Worm (Caenorhabditis elegans) whole organism, midembryonic: ENCODE measurements around the gene srt-44.
"Not testable (repeated sequence)": the region's sequence is repeated elsewhere in the genome, so short reads cannot be mapped to it uniquely, and the experiment has no call there.

Source experiments
- T22C8.4 ChIP-seq: fragments of 200-800 bp; sonication (Bioruptor generic); IDR thresholded peaks from 2 replicates; pipeline ENCODE4 v1.3.6; 2022; ENCODE audit warnings: missing genetic modification characterization, missing compliant biosample characterization
- cog-1 ChIP-seq: sonication (generic microtip); optimal IDR thresholded peaks from 2 replicates; lab custom pipeline; 2016; ENCODE audit warnings: missing genetic modification characterization, missing compliant biosample characterization
- flt-1 ChIP-seq: fragments of 200-800 bp; sonication (Bioruptor generic); IDR thresholded peaks from 2 replicates; pipeline ENCODE4 v1.3.6; 2022; ENCODE audit warnings: missing genetic modification characterization, missing compliant biosample characterization
- klf-2 ChIP-seq: fragments of 200-800 bp; sonication (Bioruptor generic); conservative IDR thresholded peaks from 2 replicates; pipeline ENCODE4 v1.3.6; 2022; ENCODE audit warnings: missing genetic modification reagents, missing genetic modification characterization, missing compliant biosample characterization
- med-1 ChIP-seq: sonication (generic microtip); optimal IDR thresholded peaks from 2 replicates; lab custom pipeline; 2017; ENCODE audit warnings: missing genetic modification characterization, mild to moderate bottlenecking, missing compliant biosample characterization, antibody characterized with exemption, missing genetic modification reagents; ENCODE audit not compliant: insufficient read depth
- ref-1 ChIP-seq: fragments of 200-800 bp; sonication (Bioruptor generic); conservative IDR thresholded peaks from 2 replicates; pipeline ENCODE4 v1.3.6; 2022; ENCODE audit warnings: missing genetic modification reagents, missing genetic modification characterization, missing compliant biosample characterization
- tab-1 ChIP-seq: fragments of 200-800 bp; sonication (Bioruptor generic); IDR thresholded peaks from 2 replicates; pipeline ENCODE4 v1.3.6; 2022; ENCODE audit warnings: missing genetic modification characterization, missing compliant biosample characterization
- ztf-23 ChIP-seq: fragments of 200-800 bp; sonication (Bioruptor generic); IDR thresholded peaks from 2 replicates; pipeline ENCODE4 v1.3.6; 2022; ENCODE audit warnings: missing genetic modification reagents, missing genetic modification characterization, missing compliant biosample characterization
- ztf-29 ChIP-seq: fragments of 200-800 bp; sonication (Bioruptor generic); IDR thresholded peaks from 2 replicates; pipeline ENCODE4 v1.3.6; 2022; ENCODE audit warnings: missing genetic modification reagents, missing genetic modification characterization, missing compliant biosample characterization

srt-44 gene

ce11 chrIV:15130189-15130588 is 26.8 kb downstream of the srt-44 start:
- TF ChIP-seq klf-2, result peak; percentile 67; the same call in 1 of the 2 replicates

DNA sequence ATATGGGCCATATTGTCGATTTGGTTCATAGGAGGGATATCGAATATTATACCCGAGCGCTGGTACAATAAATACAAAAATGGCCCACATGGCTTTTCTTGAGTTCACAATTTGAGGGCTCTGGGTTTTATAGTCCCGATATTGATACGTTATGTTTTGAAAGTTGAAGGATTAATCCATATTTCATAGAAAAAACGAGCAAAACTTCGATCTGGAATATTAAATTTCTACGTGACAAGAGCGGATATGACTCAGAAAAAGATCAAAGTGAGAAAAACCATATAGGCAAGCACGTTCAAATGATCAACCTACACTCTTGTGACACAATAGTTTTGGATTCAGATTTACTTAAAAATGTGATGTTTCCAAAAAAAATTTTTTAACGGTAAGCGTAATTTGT is 28.3 kb downstream of the srt-44 start, which contains the start of gene col-135:
Gene col-135, minus strand, starts transcription at position 101 of the 400 bp plus-strand sequence.
- TF ChIP-seq cog-1 (tag; lab: Kevin White, UChicago) (no peak), tab-1 (GFP tag; lab: Robert Waterston, UW) (no peak), ref-1 (GFP tag; lab: Robert Waterston, UW) (no peak), flt-1 (GFP tag; lab: Robert Waterston, UW) (no peak), klf-2 (no peak), ztf-29 (GFP tag; lab: Robert Waterston, UW) (no peak), med-1 (GFP tag; lab: Kevin White, UChicago) (no peak), ztf-23 (GFP tag; lab: Robert Waterston, UW) (no peak), T22C8.4 (GFP tag; lab: Robert Waterston, UW) (no peak)

ce11 chrIV:15133899-15134298 is 30.5 kb downstream of the srt-44 start, which contains the start of gene M199.8:
TSS of gene M199.8 (minus strand) at chrIV:15133999.
- TF ChIP-seq tab-1 (GFP tag; lab: Robert Waterston, UW); cog-1 (tag; lab: Kevin White, UChicago); klf-2: not testable (repeated sequence)

- no peak for TF ChIP-seq ref-1 (GFP tag; lab: Robert Waterston, UW)
- no peak for TF ChIP-seq T22C8.4 (GFP tag; lab: Robert Waterston, UW)
- TF ChIP-seq klf-2, result no peak
- TF ChIP-seq cog-1 (tag; lab: Kevin White, UChicago), result no peak
- TF ChIP-seq flt-1 (GFP tag; lab: Robert Waterston, UW), result no peak
- no peak for TF ChIP-seq ztf-23 (GFP tag; lab: Robert Waterston, UW)
- no peak for TF ChIP-seq ztf-29 (GFP tag; lab: Robert Waterston, UW)
- no peak for TF ChIP-seq tab-1 (GFP tag; lab: Robert Waterston, UW)
- TF ChIP-seq med-1 (GFP tag; lab: Kevin White, UChicago), result no peak
Measured at ce11 chrIV:15140832-15141231, 37.4 kb downstream of the srt-44 start, which contains the start of gene srg-51. TSS of gene srg-51 (minus strand) at chrIV:15140932.

ce11 chrIV:15147104-15147503 is 43.7 kb downstream of the srt-44 start, which contains the start of gene str-78:
TSS of gene str-78 (minus strand) at chrIV:15147204.
- TF ChIP-seq flt-1 (GFP tag; lab: Robert Waterston, UW) (no peak), tab-1 (GFP tag; lab: Robert Waterston, UW) (no peak), ztf-23 (GFP tag; lab: Robert Waterston, UW) (no peak), cog-1 (tag; lab: Kevin White, UChicago) (no peak), med-1 (GFP tag; lab: Kevin White, UChicago) (no peak), T22C8.4 (GFP tag; lab: Robert Waterston, UW) (no peak), ref-1 (GFP tag; lab: Robert Waterston, UW) (no peak), klf-2 (no peak), ztf-29 (GFP tag; lab: Robert Waterston, UW) (no peak)
